Worm (Caenorhabditis elegans) whole organism, L1 larva: ENCODE results near the gene ehs-1.
"Not testable (repeated sequence)": the region's sequence is repeated elsewhere in the genome, so short reads cannot be mapped to it uniquely, and the experiment has no call there.

Experiments used
- C04F5.9 ChIP-seq: sonication (generic microtip); optimal IDR thresholded peaks from 2 replicates; lab custom pipeline; 2016; ENCODE audit warnings: missing genetic modification characterization, missing compliant biosample characterization
- C16A3.4 ChIP-seq: fragments of 150-350 bp; optimal IDR thresholded peaks from 2 replicates; lab custom pipeline; 2014; ENCODE audit warnings: missing biosample characterization, missing genetic modification characterization
- F16B12.6 ChIP-seq: fragments of 150-350 bp; optimal IDR thresholded peaks from 2 replicates; lab custom pipeline; 2014; ENCODE audit warnings: missing biosample characterization, missing genetic modification characterization
- Y116A8C.19 ChIP-seq: sonication (generic microtip); optimal IDR thresholded peaks from 2 replicates; lab custom pipeline; 2016; ENCODE audit warnings: missing compliant biosample characterization, missing genetic modification characterization, borderline replicate concordance
- ceh-63 ChIP-seq: fragments of 200-800 bp; sonication (Bioruptor generic); optimal IDR thresholded peaks from 2 replicates; lab custom pipeline; 2018; ENCODE audit warnings: mild to moderate bottlenecking, missing genetic modification characterization, missing compliant biosample characterization
- ceh-90 ChIP-seq: sonication (generic microtip); optimal IDR thresholded peaks from 2 replicates; lab custom pipeline; 2016; ENCODE audit warnings: missing genetic modification characterization, missing compliant biosample characterization
- dpl-1 ChIP-seq, 3 experiments: fragments of 150-350 bp in 2 of 3; sonication (generic microtip) in 1 of 3; optimal IDR thresholded peaks; 2 replicates each; lab custom pipeline; 2014 to 2017; ENCODE audit warnings: missing biosample characterization in 3 of 3, missing genetic modification characterization in 3 of 3, missing genetic modification reagents in 3 of 3
- dsc-1 ChIP-seq: sonication (generic microtip); optimal IDR thresholded peaks from 2 replicates; lab custom pipeline; 2016; ENCODE audit warnings: mild to moderate bottlenecking, missing genetic modification characterization, missing compliant biosample characterization
- efl-1 ChIP-seq, 4 experiments: fragments of 150-350 bp; optimal IDR thresholded peaks in 3 of 4; peaks in 1 of 4; 1 replicate in 1 of 4; 2 replicates in 3 of 4; lab custom pipeline; 2014; ENCODE audit warnings: missing biosample characterization in 2 of 4, missing genetic modification characterization in 2 of 4, missing genetic modification reagents in 2 of 4
- efl-3 ChIP-seq: fragments of 200-800 bp; sonication (Bioruptor generic); optimal IDR thresholded peaks from 2 replicates; lab custom pipeline; 2018; ENCODE audit warnings: mild to moderate bottlenecking, missing genetic modification characterization, missing compliant biosample characterization
- egl-27 ChIP-seq, 2 experiments: fragments of 150-350 bp in 1 of 2; sonication (generic microtip); optimal IDR thresholded peaks; 3 replicates each; lab custom pipeline; 2017 to 2018; ENCODE audit warnings: missing biosample characterization in 2 of 2, missing genetic modification characterization in 2 of 2, missing genetic modification reagents in 2 of 2
- elt-2 ChIP-seq: sonication (generic microtip); optimal IDR thresholded peaks from 2 replicates; lab custom pipeline; 2016; ENCODE audit warnings: missing genetic modification characterization, mild to moderate bottlenecking, inconsistent platforms, missing compliant biosample characterization, missing genetic modification reagents
- elt-3 ChIP-seq, 6 experiments: fragments of 150-350 bp in 1 of 6; sonication (generic microtip); optimal IDR thresholded peaks; 2 replicates each; lab custom pipeline; 2017 to 2018; ENCODE audit warnings: missing biosample characterization in 6 of 6, missing genetic modification characterization in 6 of 6, inconsistent platforms in 1 of 6
- fkh-10 ChIP-seq: sonication (generic microtip); optimal IDR thresholded peaks from 2 replicates; lab custom pipeline; 2017; ENCODE audit warnings: missing biosample characterization, missing genetic modification reagents, missing genetic modification characterization
- grh-1 ChIP-seq: fragments of 200-800 bp; sonication (Bioruptor generic); IDR thresholded peaks from 2 replicates; pipeline ENCODE4 v1.3.6; 2022; ENCODE audit warnings: missing genetic modification reagents, missing genetic modification characterization, missing compliant biosample characterization
- irx-1 ChIP-seq: sonication (generic microtip); optimal IDR thresholded peaks from 2 replicates; lab custom pipeline; 2016; ENCODE audit warnings: missing genetic modification characterization, missing compliant biosample characterization
- isw-1 ChIP-seq: fragments of 200-800 bp; sonication (Bioruptor generic); IDR thresholded peaks from 2 replicates; pipeline ENCODE4 v1.3.6; 2022; ENCODE audit warnings: missing genetic modification characterization, missing compliant biosample characterization
- lin-35 ChIP-seq, 2 experiments: fragments of 150-350 bp; optimal IDR thresholded peaks; 2 replicates each; lab custom pipeline; 2014; ENCODE audit warnings: missing biosample characterization in 2 of 2, missing genetic modification characterization in 2 of 2, missing genetic modification reagents in 2 of 2
- nhr-12 ChIP-seq: sonication (generic microtip); optimal IDR thresholded peaks from 2 replicates; lab custom pipeline; 2017; ENCODE audit warnings: missing biosample characterization, missing genetic modification characterization
- nhr-20 ChIP-seq: sonication (generic microtip); optimal IDR thresholded peaks from 2 replicates; lab custom pipeline; 2016; ENCODE audit warnings: mild to moderate bottlenecking, missing genetic modification characterization, missing compliant biosample characterization
- nhr-237 ChIP-seq: fragments of 150-350 bp; optimal IDR thresholded peaks from 2 replicates; lab custom pipeline; 2014; ENCODE audit warnings: missing biosample characterization, missing genetic modification characterization
- nhr-47 ChIP-seq: sonication (generic microtip); optimal IDR thresholded peaks from 2 replicates; lab custom pipeline; 2016; ENCODE audit warnings: mild to moderate bottlenecking, missing genetic modification characterization, moderate library complexity, missing compliant biosample characterization
- nhr-71 ChIP-seq: sonication (generic microtip); optimal IDR thresholded peaks from 2 replicates; lab custom pipeline; 2016; ENCODE audit warnings: mild to moderate bottlenecking, missing genetic modification characterization, moderate library complexity, missing compliant biosample characterization
- nhr-84 ChIP-seq: sonication (generic microtip); optimal IDR thresholded peaks from 2 replicates; lab custom pipeline; 2017; ENCODE audit warnings: missing biosample characterization, missing genetic modification characterization
- nhr-85 ChIP-seq: sonication (generic microtip); peaks from one replicate; lab custom pipeline; 2016; ENCODE audit warnings: missing genetic modification characterization, inconsistent platforms, missing compliant biosample characterization
- nhr-90 ChIP-seq: sonication (generic microtip); optimal IDR thresholded peaks from 2 replicates; lab custom pipeline; 2016; ENCODE audit warnings: mild to moderate bottlenecking, missing genetic modification characterization, missing compliant biosample characterization; ENCODE audit not compliant: poor library complexity
- pag-3 ChIP-seq: sonication (generic microtip); optimal IDR thresholded peaks from 2 replicates; lab custom pipeline; 2017; ENCODE audit warnings: missing genetic modification characterization, mild to moderate bottlenecking, missing compliant biosample characterization, antibody characterized with exemption, borderline replicate concordance; ENCODE audit not compliant: insufficient read depth
- pax-3 ChIP-seq: fragments of 200-800 bp; sonication (Bioruptor generic); optimal IDR thresholded peaks from 2 replicates; lab custom pipeline; 2018; ENCODE audit warnings: mild to moderate bottlenecking, missing genetic modification characterization, moderate library complexity, missing compliant biosample characterization
- sox-4 ChIP-seq: sonication (generic microtip); optimal IDR thresholded peaks from 2 replicates; lab custom pipeline; 2016; ENCODE audit warnings: missing genetic modification characterization, missing compliant biosample characterization
- sptf-1 ChIP-seq: fragments of 150-350 bp; optimal IDR thresholded peaks from 2 replicates; lab custom pipeline; 2014; ENCODE audit warnings: missing biosample characterization, missing genetic modification characterization
- swsn-7 ChIP-seq: sonication (generic microtip); optimal IDR thresholded peaks from 2 replicates; lab custom pipeline; 2016; ENCODE audit warnings: missing genetic modification characterization, missing compliant biosample characterization
- tbx-2 ChIP-seq: sonication (generic microtip); optimal IDR thresholded peaks from 2 replicates; lab custom pipeline; 2016; ENCODE audit warnings: missing genetic modification characterization, missing compliant biosample characterization
- unc-30 ChIP-seq: sonication (generic microtip); optimal IDR thresholded peaks from 2 replicates; lab custom pipeline; 2017; ENCODE audit warnings: missing biosample characterization, missing genetic modification characterization
- vab-15 ChIP-seq: sonication (generic microtip); optimal IDR thresholded peaks from 2 replicates; lab custom pipeline; 2017; ENCODE audit warnings: missing genotype, mild to moderate bottlenecking, missing genetic modification characterization, missing compliant biosample characterization
- xbp-1 ChIP-seq: sonication (generic microtip); optimal IDR thresholded peaks from 2 replicates; lab custom pipeline; 2016; ENCODE audit warnings: missing genetic modification characterization, missing compliant biosample characterization
- zip-4 ChIP-seq: fragments of 200-800 bp; sonication (Bioruptor generic); optimal IDR thresholded peaks from 2 replicates; lab custom pipeline; 2018; ENCODE audit warnings: mild to moderate bottlenecking, missing genetic modification characterization, moderate library complexity, missing compliant biosample characterization
- ztf-11 ChIP-seq, 2 experiments: sonication (generic microtip); optimal IDR thresholded peaks; 2 replicates each; lab custom pipeline; 2016 to 2017; ENCODE audit warnings: missing genetic modification characterization in 2 of 2, missing biosample characterization in 1 of 2, missing compliant biosample characterization in 1 of 2
- ztf-4 ChIP-seq: fragments of 150-350 bp; optimal IDR thresholded peaks from 2 replicates; lab custom pipeline; 2014; ENCODE audit warnings: missing biosample characterization, missing genetic modification characterization

The ehs-1 gene

ce11 chrII:5805303-5805702 is 15.2 kb upstream of the ehs-1 start, which contains the start of gene K05F1.10:
K05F1.10 (minus strand) TSS chrII:5805473.
- TF ChIP-seq elt-2 (tag; lab: Kevin White, UChicago) = peak; percentile 64
- no peak for TF ChIP-seq nhr-47
- TF ChIP-seq efl-1 (optimal IDR thresholded peaks at IDR 0.05; lab: Kevin White, UChicago) = no peak
- TF ChIP-seq efl-1 (GFP tag; optimal IDR thresholded peaks at IDR 0.05 in 1 of 2; lab: Kevin White, UChicago) = peak in 1 of 2 experiments; percentile 51

DNA sequence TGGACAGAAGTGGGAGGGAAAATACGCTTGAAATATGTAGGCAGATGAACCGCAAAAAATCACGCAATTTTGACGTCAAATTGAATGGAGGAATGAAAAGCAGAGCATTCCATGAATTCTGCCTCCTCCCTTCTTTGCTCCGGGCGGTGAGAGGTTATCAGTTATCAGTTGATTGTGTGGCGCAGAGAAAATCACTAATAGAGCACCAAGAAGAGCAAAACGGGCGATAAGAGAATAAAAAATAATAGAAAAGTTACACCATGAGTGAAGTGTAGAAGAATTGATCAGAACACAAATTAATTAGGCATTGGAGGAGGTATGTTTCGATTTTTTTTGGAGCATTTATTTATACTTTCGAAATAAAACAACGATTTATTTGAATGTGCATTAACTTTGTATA is 13.9 kb upstream of the ehs-1 start:
- no peak for TF ChIP-seq efl-1 (optimal IDR thresholded peaks at IDR 0.05; lab: Kevin White, UChicago)
- peak in 1 of 2 experiments; percentile 84 for TF ChIP-seq efl-1 (GFP tag; optimal IDR thresholded peaks at IDR 0.05 in 1 of 2; lab: Kevin White, UChicago)
- TF ChIP-seq fkh-10 (GFP tag; lab: Kevin White, UChicago) = no peak
- peak; percentile 84 for TF ChIP-seq elt-2 (tag; lab: Kevin White, UChicago)

- no peak for TF ChIP-seq egl-27 (tag; optimal IDR thresholded peaks at IDR 0.05; lab: Kevin White, UChicago)
- no peak for TF ChIP-seq fkh-10 (GFP tag; lab: Kevin White, UChicago)
- no peak for TF ChIP-seq C16A3.4 (tag; lab: Kevin White, UChicago)
Measured at ce11 chrII:5810230-5810629, 10.3 kb upstream of the ehs-1 start, which contains the start of the genes msp-64 and ZK1248.5. msp-64 (minus strand) TSS chrII:5810330. ZK1248.5 (plus strand) TSS chrII:5810514.

- not testable (repeated sequence) for TF ChIP-seq nhr-237; fkh-10 (GFP tag; lab: Kevin White, UChicago); elt-3 (tag; optimal IDR thresholded peaks at IDR 0.05; lab: Kevin White, UChicago)
Measured at ce11 chrII:5815382-5815781, 5.1 kb upstream of the ehs-1 start, which contains the start of gene wago-5. wago-5 (minus strand) TSS chrII:5815482.

DNA sequence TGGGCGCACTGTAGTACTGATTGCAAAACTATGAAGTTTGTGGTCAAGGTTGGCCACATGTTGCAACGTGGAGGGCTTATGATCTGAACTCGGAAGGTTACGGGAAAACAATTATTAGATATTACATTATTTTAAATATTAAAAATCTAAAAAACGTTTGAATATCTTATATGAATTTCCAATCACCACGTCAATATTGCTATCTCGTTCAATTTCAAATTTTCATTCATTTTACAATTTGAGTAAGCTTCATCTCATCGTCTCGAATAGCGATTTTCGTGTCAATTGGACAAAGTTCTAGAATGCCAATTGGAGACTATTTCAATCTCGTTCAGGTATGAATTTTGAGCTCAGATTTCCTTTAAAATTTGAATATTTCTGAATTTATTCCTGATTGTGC is 4.2 kb upstream of the ehs-1 start, which contains the start of gene ZK1248.20:
TSS of gene ZK1248.20 (plus strand) at position 301 of the 400 bp plus-strand sequence.
- TF ChIP-seq nhr-90 = no peak
- no peak for TF ChIP-seq unc-30
- no peak for TF ChIP-seq ceh-90 (tag; lab: Kevin White, UChicago)
- no peak for TF ChIP-seq dpl-1 (GFP tag; optimal IDR thresholded peaks at IDR 0.05; lab: Kevin White, UChicago)
- no peak for TF ChIP-seq nhr-84 (tag; lab: Kevin White, UChicago)
- TF ChIP-seq ztf-4 (tag; lab: Kevin White, UChicago) = no peak

DNA sequence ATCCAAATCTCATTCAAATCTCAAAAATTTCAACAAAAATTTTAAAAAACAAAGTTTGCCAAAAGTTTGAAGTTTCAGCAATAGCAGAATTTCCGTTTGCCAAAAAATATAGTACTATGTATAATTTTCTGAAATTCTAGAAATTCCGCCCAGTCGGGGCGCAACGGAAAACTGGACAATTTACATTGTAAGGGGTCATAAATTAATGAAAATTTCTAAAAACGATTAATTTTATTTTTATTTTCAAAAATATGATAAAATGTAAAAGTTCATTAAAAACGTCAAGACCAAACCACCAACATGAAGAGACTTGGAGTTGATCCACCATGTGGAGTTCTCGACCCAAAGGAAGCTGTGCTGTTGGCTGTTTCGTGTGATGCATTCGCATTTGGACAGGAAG is 2.2 kb upstream of the ehs-1 start, which contains the start of gene ZK1248.4:
TSS of gene ZK1248.4 (plus strand) at position 301 of the 400 bp plus-strand sequence.
- TF ChIP-seq Y116A8C.19 = no peak
- no peak for TF ChIP-seq nhr-20 (tag; lab: Kevin White, UChicago)
- no peak for TF ChIP-seq efl-3
- no peak for TF ChIP-seq pax-3 (tag; lab: Kevin White, UChicago)
- no peak for TF ChIP-seq vab-15 (tag; lab: Kevin White, UChicago)
- TF ChIP-seq ceh-63 (GFP tag; lab: Kevin White, UChicago) = no peak
- TF ChIP-seq elt-3 (tag; optimal IDR thresholded peaks at IDR 0.05; lab: Kevin White, UChicago) = no peak
- TF ChIP-seq F16B12.6 (tag; lab: Kevin White, UChicago) = no peak
- TF ChIP-seq lin-35 (GFP tag; optimal IDR thresholded peaks at IDR 0.05; lab: Kevin White, UChicago) = no peak

DNA sequence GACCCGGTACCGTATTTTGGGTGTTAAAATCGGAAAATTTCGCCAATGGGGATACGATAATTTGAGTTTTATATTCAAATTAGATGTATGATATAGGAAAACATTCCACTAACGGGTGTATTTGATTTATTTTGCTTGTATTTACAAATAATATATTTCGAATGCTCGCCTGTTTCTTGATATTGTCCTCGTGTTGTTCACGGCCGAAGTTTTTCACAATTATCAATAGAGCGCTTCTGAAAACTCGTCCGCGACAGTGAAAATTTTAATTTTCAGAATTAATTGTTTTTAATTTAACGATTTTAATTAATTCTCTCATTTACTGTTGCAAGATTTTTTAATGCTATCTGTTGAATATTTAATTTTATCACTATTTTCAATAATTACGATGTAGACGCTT is 857 bp upstream of the ehs-1 start:
- TF ChIP-seq irx-1 (tag; lab: Kevin White, UChicago) (peak; percentile 42), xbp-1 (peak; percentile 41), swsn-7 (tag; lab: Kevin White, UChicago) (peak; percentile 32), pag-3 (no peak), fkh-10 (GFP tag; lab: Kevin White, UChicago) (no peak), grh-1 (no peak), ztf-11 (tag; optimal IDR thresholded peaks at IDR 0.05; lab: Kevin White, UChicago) (peak in 1 of 2 experiments; percentile 60), C04F5.9 (tag; lab: Kevin White, UChicago) (peak; percentile 27), nhr-85 (tag; lab: Kevin White, UChicago) (peak; percentile 79), tbx-2 (tag; lab: Kevin White, UChicago) (peak; percentile 59), nhr-12 (tag; lab: Kevin White, UChicago) (no peak), isw-1 (GFP tag; lab: Robert Waterston, UW) (no peak), sox-4 (tag; lab: Kevin White, UChicago) (peak; percentile 35), nhr-71 (tag; lab: Kevin White, UChicago) (peak; percentile 67), C16A3.4 (tag; lab: Kevin White, UChicago) (peak; percentile 15), nhr-90 (peak; percentile 57), zip-4 (GFP tag; lab: Kevin White, UChicago) (no peak), sptf-1 (no peak), efl-1 (optimal IDR thresholded peaks at IDR 0.05; lab: Kevin White, UChicago) (peak; percentile 76 to 77), efl-1 (GFP tag; optimal IDR thresholded peaks at IDR 0.05 in 1 of 2; lab: Kevin White, UChicago) (peak; percentile 69 to 96), dsc-1 (tag; lab: Kevin White, UChicago) (peak; percentile 47)
